Worm (Caenorhabditis elegans) whole organism, early embryonic: ENCODE data around the gene srt-63.

Experiments
- B0310.2 ChIP-seq: sonication (generic microtip); optimal IDR thresholded peaks from 2 replicates; lab custom pipeline; 2016; ENCODE audit warnings: mild to moderate bottlenecking, missing genetic modification characterization, missing compliant biosample characterization
- F13C5.2 ChIP-seq: sonication (generic microtip); optimal IDR thresholded peaks from 2 replicates; lab custom pipeline; 2017; ENCODE audit warnings: mild to moderate bottlenecking, missing genetic modification characterization, inconsistent platforms, missing compliant biosample characterization
- aly-1 ChIP-seq: sonication (generic microtip); optimal IDR thresholded peaks from 2 replicates; lab custom pipeline; 2016; ENCODE audit warnings: missing genetic modification characterization, missing compliant biosample characterization
- ama-1 ChIP-seq: fragments of 150-350 bp; optimal IDR thresholded peaks from 2 replicates; lab custom pipeline; 2014
- ceh-13 ChIP-seq: fragments of 200-800 bp; sonication (Bioruptor generic); optimal IDR thresholded peaks from 2 replicates; lab custom pipeline; 2018; ENCODE audit warnings: mild to moderate bottlenecking, missing genetic modification characterization, missing compliant biosample characterization
- ceh-36 ChIP-seq: sonication (generic microtip); optimal IDR thresholded peaks from 2 replicates; lab custom pipeline; 2016; ENCODE audit warnings: missing genetic modification characterization, inconsistent platforms, missing compliant biosample characterization
- ets-7 ChIP-seq: sonication (generic microtip); optimal IDR thresholded peaks from 2 replicates; lab custom pipeline; 2016; ENCODE audit warnings: missing genotype, missing genetic modification characterization, missing compliant biosample characterization
- flt-1 ChIP-seq: fragments of 200-800 bp; sonication (Bioruptor generic); IDR thresholded peaks from 2 replicates; pipeline ENCODE4 v1.3.6; 2022; ENCODE audit warnings: missing genetic modification characterization, missing compliant biosample characterization
- hmbx-1 ChIP-seq: sonication (generic microtip); optimal IDR thresholded peaks from 2 replicates; lab custom pipeline; 2016; ENCODE audit warnings: mild to moderate bottlenecking, missing genetic modification characterization, missing compliant biosample characterization
- hmg-4 ChIP-seq: fragments of 200-800 bp; sonication (Bioruptor generic); optimal IDR thresholded peaks from 2 replicates; lab custom pipeline; 2018; ENCODE audit warnings: mild to moderate bottlenecking, missing genetic modification characterization, missing compliant biosample characterization
- hnd-1 ChIP-seq: sonication (generic microtip); optimal IDR thresholded peaks from 2 replicates; lab custom pipeline; 2016; ENCODE audit warnings: missing genetic modification characterization, missing compliant biosample characterization
- pes-1 ChIP-seq: fragments of 200-800 bp; sonication (Bioruptor generic); IDR thresholded peaks from 2 replicates; pipeline ENCODE4 v1.3.6; 2022; ENCODE audit warnings: missing genetic modification reagents, missing genetic modification characterization, missing compliant biosample characterization
- scrt-1 ChIP-seq: fragments of 200-800 bp; sonication (Bioruptor generic); IDR thresholded peaks from 2 replicates; pipeline ENCODE4 v1.3.6; 2022; ENCODE audit warnings: missing genetic modification characterization, missing compliant biosample characterization
- sea-1 ChIP-seq: fragments of 200-800 bp; sonication (Bioruptor generic); conservative IDR thresholded peaks from 2 replicates; pipeline ENCODE4 v1.3.6; 2022; ENCODE audit warnings: missing genetic modification characterization, missing compliant biosample characterization
- tbx-11 ChIP-seq: fragments of 200-800 bp; sonication (Bioruptor generic); IDR thresholded peaks from 2 replicates; pipeline ENCODE4 v1.3.6; 2022; ENCODE audit warnings: missing genetic modification characterization, missing compliant biosample characterization
- tbx-37 ChIP-seq: fragments of 200-800 bp; sonication (Bioruptor generic); conservative IDR thresholded peaks from 2 replicates; pipeline ENCODE4 v1.3.6; 2022; ENCODE audit warnings: missing genetic modification reagents, missing genetic modification characterization, missing compliant biosample characterization
- tra-4 ChIP-seq: sonication (generic microtip); optimal IDR thresholded peaks from 2 replicates; lab custom pipeline; 2017; ENCODE audit warnings: missing genetic modification characterization, missing compliant biosample characterization

srt-63 gene

DNA sequence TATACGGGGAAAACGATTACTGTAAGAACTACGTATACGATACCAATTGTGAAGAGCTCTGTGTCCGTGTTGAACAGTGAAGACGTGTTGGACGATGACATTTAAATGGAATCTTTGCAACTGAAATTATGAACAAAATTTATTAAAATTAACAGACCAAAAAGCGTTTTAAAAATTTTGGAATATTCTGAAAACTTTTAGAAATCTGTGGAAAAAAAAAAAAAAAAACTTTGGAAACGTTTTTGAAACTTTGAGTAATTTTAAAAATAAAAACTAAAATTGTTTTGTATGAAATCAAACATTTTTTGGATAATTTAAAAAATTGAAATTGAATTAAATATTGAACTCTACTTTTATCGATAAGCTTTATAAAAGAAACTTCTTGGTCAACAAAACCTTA, at the start of gene srt-63:
Gene srt-63, minus strand, starts transcription at position 101 of the 400 bp plus-strand sequence.
- TF ChIP-seq ceh-13 (GFP tag; lab: Kevin White, UChicago) = no peak
- no peak for TF ChIP-seq sea-1 (GFP tag; lab: Robert Waterston, UW)
- no peak for TF ChIP-seq ets-7 (tag; lab: Kevin White, UChicago)

DNA sequence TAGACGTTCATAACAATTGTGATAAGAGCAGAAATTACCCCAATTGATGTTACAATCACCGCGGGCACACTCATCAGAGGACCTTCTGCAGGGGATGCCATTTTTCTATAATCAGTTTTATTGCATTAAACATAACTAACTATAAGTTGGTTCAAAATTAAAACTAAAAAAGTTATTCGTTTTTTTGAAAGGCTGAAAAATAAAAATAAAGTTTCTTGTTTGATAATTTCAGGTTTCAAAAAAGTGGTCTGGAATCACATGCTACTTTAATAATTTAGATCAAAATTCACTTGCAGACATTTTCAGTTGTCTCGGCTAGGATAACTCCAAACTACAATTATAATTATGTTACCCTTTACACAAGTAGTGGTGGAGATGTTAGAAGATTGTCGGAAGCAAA, 45.9 kb upstream of the srt-63 start, which contains the start of gene srbc-1:
Gene srbc-1, minus strand, starts transcription at position 101 of the 400 bp plus-strand sequence.
- no peak for TF ChIP-seq flt-1 (GFP tag; lab: Robert Waterston, UW)
- TF ChIP-seq B0310.2 = no peak
- TF ChIP-seq scrt-1 = no peak
- no peak for TF ChIP-seq tra-4 (tag; lab: Kevin White, UChicago)
- TF ChIP-seq pes-1 = no peak
- no peak for TF ChIP-seq F13C5.2

DNA sequence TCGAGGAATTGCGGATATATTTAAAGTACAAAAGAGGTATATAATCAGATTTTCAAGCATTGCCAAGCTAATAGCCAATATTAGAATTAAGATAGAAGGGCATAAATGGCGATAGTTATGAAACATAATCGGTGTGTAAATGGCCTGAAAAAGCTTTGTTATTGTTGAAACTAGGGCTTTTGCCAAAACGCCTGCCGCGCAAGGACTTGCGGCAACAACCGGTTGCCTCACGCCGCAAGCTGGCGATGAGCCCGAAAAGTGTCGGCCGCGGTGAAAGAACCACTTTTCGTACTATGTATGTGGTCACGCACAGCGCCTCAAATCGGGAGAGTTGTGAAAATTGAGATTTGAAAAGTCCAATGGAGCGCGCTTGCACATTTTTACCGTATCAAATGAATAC, 43.5 kb upstream of the srt-63 start:
- TF ChIP-seq scrt-1 (no peak), hmbx-1 (tag; lab: Kevin White, UChicago) (no peak), tbx-11 (GFP tag; lab: Robert Waterston, UW) (no peak), sea-1 (GFP tag; lab: Robert Waterston, UW) (no peak), ceh-36 (tag; lab: Kevin White, UChicago) (no peak), hmg-4 (GFP tag; lab: Kevin White, UChicago) (no peak), pes-1 (no peak), flt-1 (GFP tag; lab: Robert Waterston, UW) (no peak), ets-7 (tag; lab: Kevin White, UChicago) (no peak), ama-1 (lab: Kevin White, UChicago) (no peak), F13C5.2 (no peak), aly-1 (no peak), ceh-13 (GFP tag; lab: Kevin White, UChicago) (no peak), hnd-1 (tag; lab: Kevin White, UChicago) (no peak)

DNA sequence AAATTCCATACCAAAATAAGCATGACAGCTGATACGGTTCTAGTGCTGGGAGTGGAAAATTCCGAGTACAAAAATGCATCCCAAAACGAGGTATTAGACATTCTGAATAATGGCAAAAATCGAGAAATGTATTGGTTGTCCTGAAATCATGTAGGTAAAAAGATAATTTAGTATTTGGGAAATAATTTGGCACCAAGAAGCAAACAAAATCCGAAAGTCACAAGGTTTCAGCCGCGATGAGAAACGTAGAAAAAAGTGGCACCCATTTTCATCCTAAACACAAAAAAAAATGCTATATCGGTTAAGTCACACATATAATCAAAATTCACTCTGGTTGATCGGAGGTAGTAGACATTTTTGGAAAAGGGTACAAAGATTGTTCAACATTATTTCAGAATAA, 41.8 kb upstream of the srt-63 start, which contains the start of gene srx-122:
Gene srx-122, minus strand, starts transcription at position 101 of the 400 bp plus-strand sequence.
- TF ChIP-seq ceh-13 (GFP tag; lab: Kevin White, UChicago) (no peak), hmg-4 (GFP tag; lab: Kevin White, UChicago) (no peak), ceh-36 (tag; lab: Kevin White, UChicago) (no peak), hnd-1 (tag; lab: Kevin White, UChicago) (no peak), tra-4 (tag; lab: Kevin White, UChicago) (no peak), aly-1 (no peak), ama-1 (lab: Kevin White, UChicago) (no peak), flt-1 (GFP tag; lab: Robert Waterston, UW) (no peak), tbx-11 (GFP tag; lab: Robert Waterston, UW) (no peak)

DNA sequence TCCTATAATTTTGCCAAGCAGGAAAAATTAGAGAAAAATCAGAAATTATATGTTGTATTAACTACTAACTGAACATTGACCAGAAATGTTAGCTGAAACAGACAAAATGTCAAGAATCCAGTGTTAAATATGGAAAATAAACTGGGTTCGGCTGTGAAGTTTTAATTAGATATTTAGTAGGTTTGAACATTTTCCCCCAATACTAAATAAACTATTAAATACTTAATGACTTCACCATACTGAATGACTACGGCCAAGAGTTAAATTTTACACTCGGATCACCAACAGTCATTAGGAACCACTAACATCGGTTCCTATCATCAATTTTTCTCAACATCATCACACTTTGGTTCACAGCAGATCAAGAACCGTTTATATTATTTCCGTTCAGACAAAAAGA, 39.4 kb upstream of the srt-63 start:
- no peak for TF ChIP-seq tbx-37 (GFP tag; lab: Robert Waterston, UW)
- TF ChIP-seq ceh-36 (tag; lab: Kevin White, UChicago) = no peak
- TF ChIP-seq hnd-1 (tag; lab: Kevin White, UChicago) = no peak
- TF ChIP-seq hmg-4 (GFP tag; lab: Kevin White, UChicago) = no peak
- TF ChIP-seq ets-7 (tag; lab: Kevin White, UChicago) = no peak
- TF ChIP-seq B0310.2 = no peak
- no peak for TF ChIP-seq ceh-13 (GFP tag; lab: Kevin White, UChicago)
- TF ChIP-seq tbx-11 (GFP tag; lab: Robert Waterston, UW) = no peak

DNA sequence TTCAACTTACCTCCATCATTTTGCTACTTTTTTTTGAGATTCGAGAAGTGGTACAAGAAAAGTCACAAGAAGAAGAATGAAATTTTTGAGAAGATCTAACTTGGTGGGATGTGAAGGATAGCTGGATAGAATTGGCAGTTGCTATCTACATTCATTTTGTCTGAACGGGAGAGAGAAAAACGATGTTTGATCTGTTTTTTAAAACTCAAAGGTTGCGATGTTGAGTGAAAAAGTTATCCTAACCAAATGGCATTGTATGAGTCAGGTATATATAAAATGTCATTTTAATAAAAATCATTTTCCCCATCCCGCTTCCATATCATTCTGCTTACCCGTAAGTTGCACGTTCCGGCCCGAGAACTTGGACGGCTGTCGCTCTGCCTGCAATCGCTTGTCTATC, 33.3 kb upstream of the srt-63 start, which contains the start of gene F35F10.6:
Gene F35F10.6, minus strand, starts transcription at position 101 of the 400 bp plus-strand sequence.
- TF ChIP-seq ama-1 (lab: Kevin White, UChicago) (no peak), tra-4 (tag; lab: Kevin White, UChicago) (no peak), tbx-11 (GFP tag; lab: Robert Waterston, UW) (no peak), B0310.2 (no peak), hnd-1 (tag; lab: Kevin White, UChicago) (no peak), sea-1 (GFP tag; lab: Robert Waterston, UW) (no peak), pes-1 (no peak), tbx-37 (GFP tag; lab: Robert Waterston, UW) (no peak), hmg-4 (GFP tag; lab: Kevin White, UChicago) (no peak), scrt-1 (no peak)

DNA sequence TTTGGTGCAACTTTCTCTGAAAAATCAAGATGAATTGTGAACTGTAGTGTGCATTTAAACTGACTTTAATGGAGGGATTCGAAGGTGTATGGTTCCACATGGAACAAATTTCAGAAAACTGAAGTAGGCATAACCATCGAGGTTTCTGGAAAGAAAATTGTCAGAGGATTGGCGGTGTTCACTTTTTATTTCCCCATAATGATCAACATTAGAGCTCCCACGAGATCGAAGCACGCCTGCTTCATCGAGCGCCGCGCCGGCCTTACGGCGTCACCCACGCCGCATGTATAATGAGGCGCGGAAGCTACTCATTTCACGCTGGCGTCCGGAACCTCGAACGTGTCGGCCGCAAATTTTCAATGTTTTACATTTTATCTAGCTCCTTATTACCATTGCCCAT, 32.2 kb upstream of the srt-63 start:
- TF ChIP-seq hmg-4 (GFP tag; lab: Kevin White, UChicago) = no peak
- TF ChIP-seq hmbx-1 (tag; lab: Kevin White, UChicago) = no peak
- TF ChIP-seq tra-4 (tag; lab: Kevin White, UChicago) = no peak
- no peak for TF ChIP-seq scrt-1
- TF ChIP-seq B0310.2 = no peak
- no peak for TF ChIP-seq ceh-36 (tag; lab: Kevin White, UChicago)
- no peak for TF ChIP-seq sea-1 (GFP tag; lab: Robert Waterston, UW)
- TF ChIP-seq tbx-37 (GFP tag; lab: Robert Waterston, UW) = no peak
- no peak for TF ChIP-seq ceh-13 (GFP tag; lab: Kevin White, UChicago)
- no peak for TF ChIP-seq pes-1
- no peak for TF ChIP-seq tbx-11 (GFP tag; lab: Robert Waterston, UW)
- no peak for TF ChIP-seq F13C5.2
- no peak for TF ChIP-seq aly-1
- no peak for TF ChIP-seq ama-1 (lab: Kevin White, UChicago)
- TF ChIP-seq ets-7 (tag; lab: Kevin White, UChicago) = no peak
- no peak for TF ChIP-seq hnd-1 (tag; lab: Kevin White, UChicago)
- TF ChIP-seq flt-1 (GFP tag; lab: Robert Waterston, UW) = no peak

DNA sequence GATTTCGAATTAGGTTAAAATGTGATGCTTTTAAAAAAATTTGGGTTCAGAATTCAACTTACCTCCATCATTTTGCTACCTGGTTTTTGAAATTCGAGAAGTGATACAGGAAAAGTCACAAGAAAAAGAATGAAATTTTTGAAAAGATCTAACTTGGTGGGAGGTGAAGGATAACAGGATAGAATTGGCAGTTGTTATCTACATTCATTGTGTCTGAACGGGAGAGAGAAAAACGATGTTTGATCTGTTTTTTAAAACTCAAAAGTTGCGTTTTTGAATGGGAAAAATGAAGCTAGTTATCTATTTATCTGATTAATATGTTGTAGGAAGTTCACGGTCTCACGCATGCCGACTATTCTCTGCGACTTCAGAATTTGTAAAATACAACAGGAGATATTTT, 31.4 kb upstream of the srt-63 start, which contains the start of gene F35F10.7:
Gene F35F10.7, minus strand, starts transcription at position 101 of the 400 bp plus-strand sequence.
- no peak for TF ChIP-seq tbx-37 (GFP tag; lab: Robert Waterston, UW)
